Worm (Caenorhabditis elegans) whole organism, dauer: ENCODE data around the gene arrd-28.

Experiments used
- unc-62 ChIP-seq: sonication (generic microtip); optimal IDR thresholded peaks from 2 replicates; lab custom pipeline; 2017; ENCODE audit warnings: missing biosample characterization, missing genetic modification reagents, missing genetic modification characterization

Gene arrd-28

ce11 chrX:10183695-10184094, at the start of gene arrd-28:
Gene arrd-28, plus strand, starts transcription at chrX:10183995.
- TF ChIP-seq unc-62 (GFP tag; lab: Kevin White, UChicago): no peak

ce11 chrX:10138494-10138893, 45.3 kb upstream of the arrd-28 start, which contains the start of gene moc-1:
Gene moc-1, minus strand, starts transcription at chrX:10138620.
- no peak for TF ChIP-seq unc-62 (GFP tag; lab: Kevin White, UChicago)

ce11 chrX:10141264-10141663, 42.5 kb upstream of the arrd-28 start:
- TF ChIP-seq unc-62 (GFP tag; lab: Kevin White, UChicago): no peak

- no peak for TF ChIP-seq unc-62 (GFP tag; lab: Kevin White, UChicago)
Observed at ce11 chrX:10141963-10142431, 41.8 kb upstream of the arrd-28 start, which contains the start of gene oac-14. Gene oac-14, minus strand, starts transcription at chrX:10142013.

- TF ChIP-seq unc-62 (GFP tag; lab: Kevin White, UChicago): no peak
Observed at ce11 chrX:10145011-10145410, 38.8 kb upstream of the arrd-28 start.

- no peak for TF ChIP-seq unc-62 (GFP tag; lab: Kevin White, UChicago)
Observed at ce11 chrX:10146592-10146991, 37.2 kb upstream of the arrd-28 start, which contains the start of gene unc-115. Gene unc-115, plus strand, starts transcription at chrX:10146892.

ce11 chrX:10147236-10147635, 36.6 kb upstream of the arrd-28 start:
- no peak for TF ChIP-seq unc-62 (GFP tag; lab: Kevin White, UChicago)

ce11 chrX:10148235-10148872, 35.4 kb upstream of the arrd-28 start:
- TF ChIP-seq unc-62 (GFP tag; lab: Kevin White, UChicago): no peak

ce11 chrX:10150918-10151317, 32.9 kb upstream of the arrd-28 start:
- TF ChIP-seq unc-62 (GFP tag; lab: Kevin White, UChicago): no peak

- no peak for TF ChIP-seq unc-62 (GFP tag; lab: Kevin White, UChicago)
Observed at ce11 chrX:10154317-10154942, 29.4 kb upstream of the arrd-28 start, which contains the start of gene F09B9.5. Gene F09B9.5, plus strand, starts transcription at chrX:10154817.

ce11 chrX:10155127-10155526, 28.7 kb upstream of the arrd-28 start:
- no peak for TF ChIP-seq unc-62 (GFP tag; lab: Kevin White, UChicago)

- no peak for TF ChIP-seq unc-62 (GFP tag; lab: Kevin White, UChicago)
Observed at ce11 chrX:10158716-10159115, 25.1 kb upstream of the arrd-28 start, which contains the start of gene erd-2.1. Gene erd-2.1, minus strand, starts transcription at chrX:10158829.

ce11 chrX:10160097-10160677, 23.6 kb upstream of the arrd-28 start, which contains the start of gene F09B9.4:
Gene F09B9.4, plus strand, starts transcription at chrX:10160627.
- TF ChIP-seq unc-62 (GFP tag; lab: Kevin White, UChicago): no peak

- no peak for TF ChIP-seq unc-62 (GFP tag; lab: Kevin White, UChicago)
Observed at ce11 chrX:10162476-10162875, 21.3 kb upstream of the arrd-28 start.

ce11 chrX:10163212-10163611, 20.6 kb upstream of the arrd-28 start:
- TF ChIP-seq unc-62 (GFP tag; lab: Kevin White, UChicago): no peak

ce11 chrX:10167005-10167404, 16.8 kb upstream of the arrd-28 start, which contains the start of gene rnp-9:
Gene rnp-9, plus strand, starts transcription at chrX:10167305.
- no peak for TF ChIP-seq unc-62 (GFP tag; lab: Kevin White, UChicago)
